Fruit fly (Drosophila melanogaster): Measurements from ENCODE around the gene CG5026.

CG5026 gene

dm6 chr3L:8953962-8954647 lies 14.2 kb upstream of the CG5026 start, which contains the start of the genes CG43783 and orb2 (continued):
- TF ChIP-seq CG18764 (GFP tag; optimal IDR thresholded peaks at IDR 0.05) = no peak
- no peak for TF ChIP-seq ham (GFP tag; IDR thresholded peaks at IDR 0.05)
- no peak for TF ChIP-seq Sox102F (GFP tag; optimal IDR thresholded peaks at IDR 0.05)
- no peak for TF ChIP-seq Sin3A (optimal IDR thresholded peaks at IDR 0.05)
- TF ChIP-seq tin (GFP tag; optimal IDR thresholded peaks at IDR 0.05) = no peak
- TF ChIP-seq CG10959 (GFP tag; IDR thresholded peaks at IDR 0.05) = no peak
- TF ChIP-seq chn (GFP tag; optimal IDR thresholded peaks at IDR 0.05) = no peak
- TF ChIP-seq CG1647 (GFP tag; optimal IDR thresholded peaks at IDR 0.05) = no peak
- TF ChIP-seq cato (GFP tag; optimal IDR thresholded peaks at IDR 0.05; ENCODE audit: borderline replicate concordance) = no peak
- TF ChIP-seq CG15479 (GFP tag; optimal IDR thresholded peaks at IDR 0.05) = no peak
- TF ChIP-seq repo (GFP tag; optimal IDR thresholded peaks at IDR 0.05) = no peak
- no peak for TF ChIP-seq tup (GFP tag; optimal IDR thresholded peaks at IDR 0.05)
- TF ChIP-seq GATAe (GFP tag; conservative IDR thresholded peaks at IDR 0.05) = no peak
- no peak for TF ChIP-seq CG12219 (GFP tag; optimal IDR thresholded peaks at IDR 0.05)
- no peak for TF ChIP-seq wdn (GFP tag; IDR thresholded peaks at IDR 0.05)
- TF ChIP-seq CG13624 (GFP tag; optimal IDR thresholded peaks at IDR 0.05) = no peak
- TF ChIP-seq pho (GFP tag; optimal IDR thresholded peaks at IDR 0.05) = no peak
- TF ChIP-seq Dref (GFP tag; IDR thresholded peaks at IDR 0.05) = peak; percentile 80
- TF ChIP-seq Nf-YA (GFP tag; IDR thresholded peaks at IDR 0.05) = no peak
- TF ChIP-seq CG11504 (tag; optimal IDR thresholded peaks at IDR 0.05) = no peak
- TF ChIP-seq zf30C (GFP tag; optimal IDR thresholded peaks at IDR 0.05) = no peak
- no peak for TF ChIP-seq br (optimal IDR thresholded peaks at IDR 0.05)
- no peak for TF ChIP-seq Doc2 (GFP tag; IDR thresholded peaks at IDR 0.05)
- no peak for TF ChIP-seq CG4730 (GFP tag; IDR thresholded peaks at IDR 0.05)
- TF ChIP-seq peb (GFP tag; IDR thresholded peaks at IDR 0.05) = no peak
- no peak for TF ChIP-seq Hsf (GFP tag; optimal IDR thresholded peaks at IDR 0.05)
- TF ChIP-seq CG9215 (GFP tag; IDR thresholded peaks at IDR 0.05) = no peak
- TF ChIP-seq CG1529 (GFP tag; optimal IDR thresholded peaks at IDR 0.05) = no peak
- no peak for TF ChIP-seq Hr78 (GFP tag; optimal IDR thresholded peaks at IDR 0.05)
- TF ChIP-seq CG3847 (GFP tag; IDR thresholded peaks at IDR 0.05) = no peak
- no peak for TF ChIP-seq CG32767 (GFP tag; IDR thresholded peaks at IDR 0.05)
- peak; percentile 32 for TF ChIP-seq Med (GFP tag)
- no peak for TF ChIP-seq pb (GFP tag; optimal IDR thresholded peaks at IDR 0.05)
- TF ChIP-seq zfh1 (GFP tag; IDR thresholded peaks at IDR 0.05) = no peak
- no peak for TF ChIP-seq CG7357 (GFP tag; IDR thresholded peaks at IDR 0.05)
- TF ChIP-seq sna (GFP tag; IDR thresholded peaks at IDR 0.05; ENCODE audit: partially characterized antibody) = peak; percentile 71; the same call in 1 of the 2 replicates
- TF ChIP-seq kay (GFP tag; optimal IDR thresholded peaks at IDR 0.05) = no peak
- no peak for TF ChIP-seq CG43689 (GFP tag; IDR thresholded peaks at IDR 0.05)
- peak; percentile 4 for TF ChIP-seq gro (GFP tag; optimal IDR thresholded peaks at IDR 0.05)
- TF ChIP-seq CG10267 (tag; optimal IDR thresholded peaks at IDR 0.05) = no peak
- peak; percentile 40 for TF ChIP-seq trem (tag; optimal IDR thresholded peaks at IDR 0.05)
- TF ChIP-seq CG3995 (GFP tag; optimal IDR thresholded peaks at IDR 0.05) = no peak
- TF ChIP-seq Tbp (GFP tag; optimal IDR thresholded peaks at IDR 0.05) = no peak
- no peak for TF ChIP-seq Hr39 (optimal IDR thresholded peaks at IDR 0.05)
- no peak for TF ChIP-seq MESR4 (GFP tag; optimal IDR thresholded peaks at IDR 0.05)
- no peak for TF ChIP-seq YL-1 (GFP tag; optimal IDR thresholded peaks at IDR 0.05)
- TF ChIP-seq zen (tag; optimal IDR thresholded peaks at IDR 0.05) = no peak
- no peak for TF ChIP-seq NC2β (GFP tag; optimal IDR thresholded peaks at IDR 0.05)
- TF ChIP-seq Awh (GFP tag; IDR thresholded peaks at IDR 0.05) = no peak
- TF ChIP-seq sens (GFP tag) = peak; percentile 62
- no peak for TF ChIP-seq Max (GFP tag; optimal IDR thresholded peaks at IDR 0.05)
- TF ChIP-seq D (optimal IDR thresholded peaks at IDR 0.05) = no peak
- no peak for TF ChIP-seq D (GFP tag; optimal IDR thresholded peaks at IDR 0.05)
- no peak for TF ChIP-seq CG8478 (optimal IDR thresholded peaks at IDR 0.05)
